Worm (Caenorhabditis elegans): Measurements from ENCODE around the gene clec-146.

DNA sequence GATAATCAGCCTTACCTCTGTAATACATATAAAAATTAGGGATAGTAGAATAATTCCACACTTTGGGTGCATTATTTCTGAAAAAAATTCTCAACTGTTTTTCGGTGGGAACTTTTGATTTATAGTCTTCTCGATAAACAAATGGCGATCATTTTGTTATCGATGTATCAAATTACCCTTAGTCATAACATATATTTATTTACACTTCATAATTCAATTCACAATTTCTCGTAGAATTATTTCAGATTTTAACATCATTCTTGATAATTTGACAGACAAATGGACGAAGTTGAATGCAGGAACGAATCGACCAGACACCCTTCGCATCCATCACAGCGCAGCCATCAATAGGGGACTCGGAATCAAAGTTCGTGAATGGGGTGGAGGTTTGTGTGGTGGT, 3.1 kb downstream of the clec-146 start, which contains the start of gene clec-145:
- TF ChIP-seq F13C5.2 (tag; optimal IDR thresholded peaks at IDR 0.05) (no peak), pes-1 (GFP tag; IDR thresholded peaks at IDR 0.05) (no peak), tbx-37 (GFP tag; conservative IDR thresholded peaks at IDR 0.05) (no peak), ama-1 (optimal IDR thresholded peaks at IDR 0.05) (no peak), ceh-36 (tag; optimal IDR thresholded peaks at IDR 0.05) (no peak), tra-4 (tag; optimal IDR thresholded peaks at IDR 0.05) (no peak), aly-1 (tag; optimal IDR thresholded peaks at IDR 0.05) (no peak)
